Worm (Caenorhabditis elegans) whole organism, L4 larva: ENCODE data around the gene F48G7.9.

Source experiments
- F10B5.3 ChIP-seq: sonication (generic microtip); optimal IDR thresholded peaks from 2 replicates; lab custom pipeline; 2016; ENCODE audit warnings: mild to moderate bottlenecking, missing genetic modification characterization, missing compliant biosample characterization
- F26F4.8 ChIP-seq: fragments of 200-800 bp; sonication (Bioruptor generic); conservative IDR thresholded peaks from 2 replicates; pipeline ENCODE4 v1.3.6; 2022; ENCODE audit warnings: missing genetic modification characterization, missing compliant biosample characterization
- F37D6.2 ChIP-seq: sonication (generic microtip); optimal IDR thresholded peaks from 2 replicates; lab custom pipeline; 2016; ENCODE audit warnings: mild to moderate bottlenecking, missing genetic modification characterization, missing compliant biosample characterization
- F49E8.2 ChIP-seq: sonication (generic microtip); optimal IDR thresholded peaks from 2 replicates; lab custom pipeline; 2016; ENCODE audit warnings: missing compliant biosample characterization, mild to moderate bottlenecking, missing genetic modification characterization, borderline replicate concordance
- R02D3.7 ChIP-seq: fragments of 150-350 bp; sonication (generic microtip); optimal IDR thresholded peaks from 3 replicates; lab custom pipeline; 2014; ENCODE audit warnings: missing biosample characterization, missing genetic modification characterization
- Y5F2A.4 ChIP-seq: fragments of 200-800 bp; sonication (Bioruptor generic); optimal IDR thresholded peaks from 2 replicates; lab custom pipeline; 2018; ENCODE audit warnings: mild to moderate bottlenecking, missing genetic modification characterization, missing compliant biosample characterization
- ZK546.5 ChIP-seq, 2 experiments: sonication (generic microtip); optimal IDR thresholded peaks; 2 replicates each; lab custom pipeline; 2017; ENCODE audit warnings: missing biosample characterization in 2 of 2, missing genetic modification characterization in 2 of 2
- ama-1 ChIP-seq: fragments of 150-350 bp; optimal IDR thresholded peaks from 2 replicates; lab custom pipeline; 2014; ENCODE audit warnings: inconsistent platforms, mixed read lengths
- arid-1 ChIP-seq: fragments of 200-800 bp; sonication (Bioruptor generic); conservative IDR thresholded peaks from 2 replicates; pipeline ENCODE4 v1.3.6; 2022; ENCODE audit warnings: missing genetic modification reagents, missing genetic modification characterization, missing compliant biosample characterization
- attf-4 ChIP-seq: sonication (generic microtip); optimal IDR thresholded peaks from 3 replicates; lab custom pipeline; 2017; ENCODE audit warnings: missing biosample characterization, missing genetic modification characterization
- ceh-32 ChIP-seq: sonication (generic microtip); optimal IDR thresholded peaks from 2 replicates; lab custom pipeline; 2016; ENCODE audit warnings: mild to moderate bottlenecking, missing genetic modification characterization, missing compliant biosample characterization; ENCODE audit not compliant: poor library complexity
- ceh-44 ChIP-seq: fragments of 200-800 bp; sonication (Bioruptor generic); IDR thresholded peaks from 2 replicates; pipeline ENCODE4 v1.3.6; 2022; ENCODE audit warnings: missing genetic modification reagents, missing genetic modification characterization, missing compliant biosample characterization
- ceh-62 ChIP-seq: sonication (generic microtip); optimal IDR thresholded peaks from 2 replicates; lab custom pipeline; 2017; ENCODE audit warnings: missing biosample characterization, missing genetic modification characterization
- ceh-82 ChIP-seq: sonication (generic microtip); optimal IDR thresholded peaks from 2 replicates; lab custom pipeline; 2017; ENCODE audit warnings: missing biosample characterization, missing genetic modification characterization
- daf-8 ChIP-seq: fragments of 200-800 bp; sonication (Bioruptor generic); IDR thresholded peaks from 2 replicates; pipeline ENCODE4 v1.3.6; 2022; ENCODE audit warnings: missing genetic modification characterization, missing compliant biosample characterization
- dmd-6 ChIP-seq: fragments of 200-800 bp; sonication (Bioruptor generic); IDR thresholded peaks from 2 replicates; pipeline ENCODE4 v1.3.6; 2022; ENCODE audit warnings: missing genetic modification reagents, missing genetic modification characterization, missing compliant biosample characterization
- dmd-8 ChIP-seq: fragments of 200-800 bp; sonication (Bioruptor generic); IDR thresholded peaks from 2 replicates; pipeline ENCODE4 v1.3.6; 2022; ENCODE audit warnings: missing genetic modification characterization, missing compliant biosample characterization
- dmd-9 ChIP-seq: fragments of 200-800 bp; sonication (Bioruptor generic); IDR thresholded peaks from 2 replicates; pipeline ENCODE4 v1.3.6; 2022; ENCODE audit warnings: missing genetic modification reagents, missing genetic modification characterization, missing compliant biosample characterization
- duxl-1 ChIP-seq: sonication (generic microtip); optimal IDR thresholded peaks from 2 replicates; lab custom pipeline; 2016; ENCODE audit warnings: mild to moderate bottlenecking, missing genetic modification characterization, moderate library complexity, missing compliant biosample characterization; ENCODE audit not compliant: poor library complexity
- dve-1 ChIP-seq: sonication (generic microtip); optimal IDR thresholded peaks from 2 replicates; lab custom pipeline; 2017; ENCODE audit warnings: antibody characterized with exemption, mild to moderate bottlenecking, missing genetic modification characterization, missing compliant biosample characterization; ENCODE audit not compliant: insufficient read depth
- egl-27 ChIP-seq: sonication (generic microtip); optimal IDR thresholded peaks from 3 replicates; lab custom pipeline; 2017; ENCODE audit warnings: missing biosample characterization, missing genetic modification reagents, missing genetic modification characterization
- egl-43 ChIP-seq: fragments of 200-800 bp; sonication (Bioruptor generic); IDR thresholded peaks from 2 replicates; pipeline ENCODE4 v1.3.6; 2022; ENCODE audit warnings: missing genetic modification reagents, missing genetic modification characterization, missing compliant biosample characterization
- fos-1 ChIP-seq: fragments of 150-350 bp; optimal IDR thresholded peaks from 2 replicates; lab custom pipeline; 2014; ENCODE audit warnings: missing biosample characterization, missing genetic modification characterization
- hif-1 ChIP-seq, 2 experiments: sonication (generic microtip); optimal IDR thresholded peaks; 2 replicates each; lab custom pipeline; 2016 to 2017; ENCODE audit warnings: missing compliant biosample characterization in 2 of 2, missing genetic modification characterization in 2 of 2, missing genetic modification reagents in 2 of 2, missing genotype in 2 of 2, mild to moderate bottlenecking in 1 of 2
- hmg-1.1 ChIP-seq: fragments of 200-800 bp; sonication (Bioruptor generic); IDR thresholded peaks from 2 replicates; pipeline ENCODE4 v1.3.6; 2022; ENCODE audit warnings: missing genetic modification reagents, missing genetic modification characterization, missing compliant biosample characterization
- jun-1 ChIP-seq: fragments of 150-350 bp; optimal IDR thresholded peaks from 2 replicates; lab custom pipeline; 2014; ENCODE audit warnings: missing biosample characterization, missing genetic modification reagents, missing genetic modification characterization
- lim-7 ChIP-seq: fragments of 200-800 bp; sonication (Bioruptor generic); IDR thresholded peaks from 2 replicates; pipeline ENCODE4 v1.3.6; 2022; ENCODE audit warnings: missing genetic modification characterization, missing compliant biosample characterization
- lin-38 ChIP-seq: fragments of 200-800 bp; sonication (Bioruptor generic); IDR thresholded peaks from 2 replicates; pipeline ENCODE4 v1.3.6; 2022; ENCODE audit warnings: missing genetic modification reagents, missing genetic modification characterization, missing compliant biosample characterization
- lin-39 ChIP-seq: fragments of 150-350 bp; optimal IDR thresholded peaks from 2 replicates; lab custom pipeline; 2014; ENCODE audit warnings: missing biosample characterization, missing genetic modification reagents, missing genetic modification characterization
- lir-3 ChIP-seq: sonication (generic microtip); optimal IDR thresholded peaks from 2 replicates; lab custom pipeline; 2016; ENCODE audit warnings: mild to moderate bottlenecking, missing genetic modification characterization, missing compliant biosample characterization
- madf-5 ChIP-seq, 2 experiments: fragments of 200-800 bp; sonication (Bioruptor generic); IDR thresholded peaks; 2 replicates each; pipeline ENCODE4 v1.3.6; 2022; ENCODE audit warnings: missing compliant biosample characterization in 2 of 2, missing genetic modification characterization in 2 of 2
- mxl-2 ChIP-seq: fragments of 200-800 bp; sonication (Bioruptor generic); conservative IDR thresholded peaks from 2 replicates; pipeline ENCODE4 v1.3.6; 2022; ENCODE audit warnings: missing genetic modification reagents, missing genetic modification characterization, missing compliant biosample characterization
- mxl-3 ChIP-seq: fragments of 200-800 bp; sonication (Bioruptor generic); optimal IDR thresholded peaks from 2 replicates; lab custom pipeline; 2018; ENCODE audit warnings: mild to moderate bottlenecking, missing genetic modification characterization, missing compliant biosample characterization
- nhr-10 ChIP-seq: fragments of 150-350 bp; optimal IDR thresholded peaks from 2 replicates; lab custom pipeline; 2014; ENCODE audit warnings: missing biosample characterization, missing genetic modification characterization
- nhr-11 ChIP-seq: fragments of 150-350 bp; optimal IDR thresholded peaks from 2 replicates; lab custom pipeline; 2014; ENCODE audit warnings: missing biosample characterization, missing genetic modification characterization
- nhr-111 ChIP-seq: fragments of 200-800 bp; sonication (Bioruptor generic); optimal IDR thresholded peaks from 2 replicates; lab custom pipeline; 2018; ENCODE audit warnings: mild to moderate bottlenecking, missing genetic modification characterization, missing compliant biosample characterization
- nhr-25 ChIP-seq: sonication (generic microtip); optimal IDR thresholded peaks from 2 replicates; lab custom pipeline; 2017; ENCODE audit warnings: missing genetic modification characterization, mild to moderate bottlenecking, missing compliant biosample characterization, antibody characterized with exemption, moderate library complexity, borderline replicate concordance; ENCODE audit not compliant: insufficient read depth
- nhr-41 ChIP-seq: fragments of 200-800 bp; sonication (Bioruptor generic); IDR thresholded peaks from 2 replicates; pipeline ENCODE4 v1.3.6; 2022; ENCODE audit warnings: missing genetic modification reagents, missing genetic modification characterization, missing compliant biosample characterization
- nhr-48 ChIP-seq: sonication (generic microtip); optimal IDR thresholded peaks from 2 replicates; lab custom pipeline; 2016; ENCODE audit warnings: mild to moderate bottlenecking, missing genetic modification characterization, missing compliant biosample characterization
- nhr-6 ChIP-seq: fragments of 150-350 bp; optimal IDR thresholded peaks from 2 replicates; lab custom pipeline; 2014; ENCODE audit warnings: missing biosample characterization, missing genetic modification characterization
- nhr-77 ChIP-seq: fragments of 150-350 bp; optimal IDR thresholded peaks from 2 replicates; lab custom pipeline; 2014; ENCODE audit warnings: missing biosample characterization, missing genetic modification characterization
- php-3 ChIP-seq: fragments of 200-800 bp; sonication (Bioruptor generic); IDR thresholded peaks from 2 replicates; pipeline ENCODE4 v1.3.6; 2022; ENCODE audit warnings: missing genetic modification reagents, missing genetic modification characterization, missing compliant biosample characterization
- set-16 ChIP-seq: fragments of 200-800 bp; sonication (Bioruptor generic); IDR thresholded peaks from 2 replicates; pipeline ENCODE4 v1.3.6; 2022; ENCODE audit warnings: missing genetic modification reagents, missing genetic modification characterization, missing compliant biosample characterization
- skn-1 ChIP-seq: fragments of 150-350 bp; optimal IDR thresholded peaks from 2 replicates; lab custom pipeline; 2014; ENCODE audit warnings: missing biosample characterization, missing genetic modification characterization
- snpc-4 ChIP-seq: fragments of 150-350 bp; optimal IDR thresholded peaks from 2 replicates; lab custom pipeline; 2014; ENCODE audit warnings: missing biosample characterization, missing genetic modification characterization
- spr-1 ChIP-seq: sonication (generic microtip); optimal IDR thresholded peaks from 2 replicates; lab custom pipeline; 2016; ENCODE audit warnings: mild to moderate bottlenecking, missing genetic modification characterization, missing compliant biosample characterization
- tag-97 ChIP-seq: fragments of 200-800 bp; sonication (Bioruptor generic); IDR thresholded peaks from 2 replicates; pipeline ENCODE4 v1.3.6; 2022; ENCODE audit warnings: missing genetic modification characterization, missing compliant biosample characterization
- unc-130 ChIP-seq: sonication (generic microtip); optimal IDR thresholded peaks from 2 replicates; lab custom pipeline; 2016; ENCODE audit warnings: missing genetic modification reagents, missing genetic modification characterization, missing compliant biosample characterization
- vab-7 ChIP-seq: fragments of 200-800 bp; sonication (Bioruptor generic); IDR thresholded peaks from 2 replicates; pipeline ENCODE4 v1.3.6; 2022; ENCODE audit warnings: missing genetic modification reagents, missing genetic modification characterization, missing compliant biosample characterization
- zag-1 ChIP-seq: fragments of 150-350 bp; optimal IDR thresholded peaks from 2 replicates; lab custom pipeline; 2014; ENCODE audit warnings: missing biosample characterization, missing genetic modification characterization
- zip-11 ChIP-seq: fragments of 200-800 bp; sonication (Bioruptor generic); IDR thresholded peaks from 2 replicates; pipeline ENCODE4 v1.3.6; 2022; ENCODE audit warnings: missing genetic modification characterization, missing compliant biosample characterization
- ztf-7 ChIP-seq: fragments of 150-350 bp; optimal IDR thresholded peaks from 2 replicates; lab custom pipeline; 2014; ENCODE audit warnings: missing biosample characterization, missing genetic modification characterization

Gene F48G7.9

DNA sequence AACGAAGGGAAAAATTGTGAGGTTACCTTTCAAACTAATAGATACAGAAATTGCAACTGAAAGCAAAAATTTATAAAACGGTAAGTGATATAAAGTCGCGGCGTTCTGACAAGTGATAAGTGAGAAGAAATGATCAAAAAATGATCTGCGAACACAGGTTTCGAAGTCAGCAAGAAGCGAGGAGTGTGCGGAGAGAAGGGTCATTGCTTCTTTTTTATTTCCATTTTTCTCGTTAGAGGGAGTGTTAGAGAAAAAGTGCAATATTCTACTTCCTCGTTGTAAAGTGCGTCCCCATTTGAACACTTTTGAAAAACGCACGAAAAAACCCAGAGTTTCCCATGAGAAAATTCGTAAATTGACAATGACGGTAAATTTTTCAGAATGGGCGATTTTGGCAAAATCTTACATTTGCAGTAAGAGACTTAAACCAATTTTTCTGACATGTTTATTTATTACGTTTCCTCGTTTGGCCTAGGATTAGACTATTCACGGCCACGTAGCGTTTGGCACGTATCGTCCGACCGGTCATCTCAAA, 48.2 kb upstream of the F48G7.9 start, which contains the start of the genes fbxa-72 and srx-21 (continued):
- TF ChIP-seq daf-8 (GFP tag; lab: Robert Waterston, UW) (no peak), unc-130 (no peak), set-16 (GFP tag; lab: Robert Waterston, UW) (no peak), ceh-62 (no peak), dve-1 (tag; lab: Kevin White, UChicago) (peak; percentile 43), Y5F2A.4 (GFP tag; lab: Kevin White, UChicago) (no peak), zip-11 (GFP tag; lab: Robert Waterston, UW) (no peak), madf-5 (GFP tag; IDR thresholded peaks at IDR 0.05; lab: Robert Waterston, UW) (no peak), ZK546.5 (tag; optimal IDR thresholded peaks at IDR 0.05; lab: Kevin White, UChicago) (no peak), nhr-77 (tag; lab: Kevin White, UChicago) (peak; percentile 52), tag-97 (no peak), F37D6.2 (no peak), spr-1 (tag; lab: Kevin White, UChicago) (no peak), hif-1 (tag; optimal IDR thresholded peaks at IDR 0.05; lab: Kevin White, UChicago) (peak in 1 of 2 experiments; percentile 57), dmd-6 (GFP tag; lab: Robert Waterston, UW) (peak; percentile 75), mxl-2 (no peak), ceh-82 (tag; lab: Kevin White, UChicago) (no peak), egl-43 (GFP tag; lab: Robert Waterston, UW) (no peak), nhr-11 (no peak), php-3 (GFP tag; lab: Robert Waterston, UW) (no peak), vab-7 (GFP tag; lab: Robert Waterston, UW) (no peak), mxl-3 (peak; percentile 36), nhr-111 (no peak), nhr-6 (no peak), dmd-8 (no peak), skn-1 (tag; lab: Kevin White, UChicago) (no peak), hmg-1.1 (GFP tag; lab: Robert Waterston, UW) (no peak), F49E8.2 (tag; lab: Kevin White, UChicago) (no peak), lin-39 (tag; lab: Kevin White, UChicago) (no peak), egl-27 (tag; lab: Kevin White, UChicago) (no peak), zag-1 (tag; lab: Kevin White, UChicago) (no peak), duxl-1 (peak; percentile 17), R02D3.7 (no peak), snpc-4 (tag; lab: Kevin White, UChicago) (no peak), nhr-10 (tag; lab: Kevin White, UChicago) (no peak), arid-1 (GFP tag; lab: Robert Waterston, UW) (no peak), F10B5.3 (tag; lab: Kevin White, UChicago) (no peak), F26F4.8 (GFP tag; lab: Robert Waterston, UW) (no peak), lim-7 (GFP tag; lab: Robert Waterston, UW) (no peak), nhr-25 (tag; lab: Kevin White, UChicago) (peak; percentile 51), lir-3 (tag; lab: Kevin White, UChicago) (no peak), nhr-41 (no peak), attf-4 (tag; lab: Kevin White, UChicago) (no peak), ama-1 (no peak), ceh-32 (tag; lab: Kevin White, UChicago) (no peak), lin-38 (GFP tag; lab: Robert Waterston, UW) (no peak), ceh-44 (GFP tag; lab: Robert Waterston, UW) (no peak), nhr-48 (tag; lab: Kevin White, UChicago) (no peak), fos-1 (tag; lab: Kevin White, UChicago) (no peak), jun-1 (tag; lab: Kevin White, UChicago) (no peak), dmd-9 (no peak), ztf-7 (tag; lab: Kevin White, UChicago) (no peak)
